Worm (Caenorhabditis elegans): Measurements from ENCODE around the gene tnc-2.

Gene tnc-2

ce11 chrII:10482899-10483298, 16.2 kb downstream of the tnc-2 start:
- TF ChIP-seq che-1 (tag; optimal IDR thresholded peaks at IDR 0.05), result no peak
- TF ChIP-seq ahr-1 (tag; optimal IDR thresholded peaks at IDR 0.05), result no peak
- TF ChIP-seq fkh-6 (tag; optimal IDR thresholded peaks at IDR 0.05), result no peak
- TF ChIP-seq npax-4 (tag; optimal IDR thresholded peaks at IDR 0.05), result no peak
- TF ChIP-seq fax-1 (tag; optimal IDR thresholded peaks at IDR 0.05), result no peak
- TF ChIP-seq dmd-4 (tag; optimal IDR thresholded peaks at IDR 0.05; ENCODE audit: borderline replicate concordance), result no peak
- TF ChIP-seq ama-1 (optimal IDR thresholded peaks at IDR 0.05), result no peak

ce11 chrII:10483860-10484259, 17.2 kb downstream of the tnc-2 start:
- TF ChIP-seq K09A11.1 (tag; optimal IDR thresholded peaks at IDR 0.05; ENCODE audit: insufficient read depth) (no peak), ceh-45 (GFP tag; IDR thresholded peaks at IDR 0.05) (no peak), ets-4 (tag; optimal IDR thresholded peaks at IDR 0.05) (no peak), hlh-13 (GFP tag; optimal IDR thresholded peaks at IDR 0.05) (no peak), pha-4 (tag; optimal IDR thresholded peaks at IDR 0.05) (no peak), elt-4 (tag; optimal IDR thresholded peaks at IDR 0.05) (no peak), hlh-15 (tag; optimal IDR thresholded peaks at IDR 0.05) (no peak)

DNA sequence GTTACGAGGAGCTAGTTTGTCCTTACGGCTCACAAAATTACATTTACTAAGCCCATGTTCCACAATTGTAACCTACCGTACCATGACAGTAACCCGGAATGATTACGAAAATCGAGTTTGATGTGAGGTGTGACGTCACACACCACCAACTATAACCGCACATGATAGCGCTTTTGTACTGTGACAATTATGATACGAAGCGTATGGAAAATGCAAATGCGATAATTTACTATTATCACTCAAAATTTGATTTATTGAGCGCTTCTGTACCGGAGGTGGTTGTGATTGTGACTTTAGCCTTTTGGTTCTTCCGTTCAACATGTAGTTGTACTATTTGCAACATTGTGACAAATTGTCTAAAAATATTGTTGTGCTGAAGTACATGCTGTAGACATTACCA, 19.0 kb downstream of the tnc-2 start:
- TF ChIP-seq nfya-1 (tag; optimal IDR thresholded peaks at IDR 0.05), result no peak
- TF ChIP-seq pha-4 (tag; optimal IDR thresholded peaks at IDR 0.05), result no peak
- no peak for TF ChIP-seq ahr-1 (tag; optimal IDR thresholded peaks at IDR 0.05)
- no peak for TF ChIP-seq tbx-2 (tag; optimal IDR thresholded peaks at IDR 0.05)
- no peak for TF ChIP-seq ceh-30 (tag; optimal IDR thresholded peaks at IDR 0.05)
- TF ChIP-seq pha-2 (tag; optimal IDR thresholded peaks at IDR 0.05), result no peak
- no peak for TF ChIP-seq sdc-2 (tag; optimal IDR thresholded peaks at IDR 0.05)
- TF ChIP-seq eyg-1 (tag; optimal IDR thresholded peaks at IDR 0.05), result no peak
- no peak for TF ChIP-seq sox-4 (tag; optimal IDR thresholded peaks at IDR 0.05)
- TF ChIP-seq hlh-8 (tag; optimal IDR thresholded peaks at IDR 0.05), result no peak
- TF ChIP-seq unc-86 (tag; optimal IDR thresholded peaks at IDR 0.05), result no peak
- no peak for TF ChIP-seq hlh-6 (tag; optimal IDR thresholded peaks at IDR 0.05)
- TF ChIP-seq elt-2 (tag; optimal IDR thresholded peaks at IDR 0.05), result no peak
- no peak for TF ChIP-seq K02D7.2 (tag; optimal IDR thresholded peaks at IDR 0.05)

DNA sequence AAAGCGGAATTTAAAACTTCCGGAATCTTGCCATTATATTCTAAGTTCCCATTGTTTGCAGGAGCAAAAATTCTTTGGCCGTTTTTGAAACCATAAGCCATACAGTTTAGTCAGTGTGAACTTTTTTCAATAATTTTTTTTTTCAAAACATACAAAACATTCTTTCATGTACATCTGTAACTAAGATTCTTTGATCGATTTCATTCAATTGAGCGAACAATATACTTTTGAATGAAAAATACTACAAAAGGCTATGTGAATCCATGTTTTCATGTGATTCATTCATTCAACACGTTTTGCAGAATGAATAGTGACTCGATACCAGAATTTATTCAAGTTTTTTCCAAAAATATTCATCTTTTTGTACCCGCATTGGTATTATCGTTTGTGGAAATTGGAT, 20.1 kb downstream of the tnc-2 start, which contains the start of gene ZK666.15:
Gene ZK666.15 (plus strand): TSS at position 301 of the 400 bp plus-strand sequence.
- TF ChIP-seq pha-2 (tag; optimal IDR thresholded peaks at IDR 0.05), result no peak
- no peak for TF ChIP-seq ceh-14 (tag; optimal IDR thresholded peaks at IDR 0.05)
- TF ChIP-seq pros-1 (tag; optimal IDR thresholded peaks at IDR 0.05), result no peak
- no peak for TF ChIP-seq ceh-48 (tag; optimal IDR thresholded peaks at IDR 0.05)
- TF ChIP-seq pag-3 (tag; optimal IDR thresholded peaks at IDR 0.05; ENCODE audit: borderline replicate concordance), result no peak
- TF ChIP-seq ceh-22 (tag; optimal IDR thresholded peaks at IDR 0.05), result no peak
- TF ChIP-seq hlh-15 (tag; optimal IDR thresholded peaks at IDR 0.05), result no peak
- no peak for TF ChIP-seq sdc-2 (tag; optimal IDR thresholded peaks at IDR 0.05)
- no peak for TF ChIP-seq ceh-30 (tag; optimal IDR thresholded peaks at IDR 0.05)
- TF ChIP-seq sox-4 (tag; optimal IDR thresholded peaks at IDR 0.05), result no peak
- no peak for TF ChIP-seq ceh-34 (tag; optimal IDR thresholded peaks at IDR 0.05)
- no peak for TF ChIP-seq ceh-24 (tag; optimal IDR thresholded peaks at IDR 0.05)
- no peak for TF ChIP-seq F13H6.1 (tag; optimal IDR thresholded peaks at IDR 0.05)
- no peak for TF ChIP-seq K09A11.1 (tag; optimal IDR thresholded peaks at IDR 0.05; ENCODE audit: insufficient read depth)
- TF ChIP-seq dve-1 (tag; optimal IDR thresholded peaks at IDR 0.05), result no peak
- TF ChIP-seq unc-55 (GFP tag; optimal IDR thresholded peaks at IDR 0.05), result no peak
- TF ChIP-seq ceh-9 (tag; optimal IDR thresholded peaks at IDR 0.05), result no peak
- no peak for TF ChIP-seq syd-9 (tag; optimal IDR thresholded peaks at IDR 0.05)
- no peak for TF ChIP-seq K02D7.2 (tag; optimal IDR thresholded peaks at IDR 0.05)
- TF ChIP-seq ceh-45 (GFP tag; IDR thresholded peaks at IDR 0.05), result no peak

All from whole organism, late embryonic.